Worm (Caenorhabditis elegans) whole organism, L3 larva: Measurements from ENCODE around the gene F35H10.5.

ENCODE experiments used
- R02D3.7 ChIP-seq: fragments of 150-350 bp; optimal IDR thresholded peaks from 2 replicates; lab custom pipeline; 2014; ENCODE audit warnings: missing biosample characterization, missing genetic modification characterization
- aly-2 ChIP-seq: fragments of 150-350 bp; optimal IDR thresholded peaks from 2 replicates; lab custom pipeline; 2014; ENCODE audit warnings: missing biosample characterization, missing genetic modification characterization
- ama-1 ChIP-seq: fragments of 150-350 bp; optimal IDR thresholded peaks from 2 replicates; lab custom pipeline; 2018
- ceh-16 ChIP-seq: sonication (generic microtip); optimal IDR thresholded peaks from 2 replicates; lab custom pipeline; 2017; ENCODE audit warnings: missing biosample characterization, missing genetic modification characterization
- ceh-28 ChIP-seq: fragments of 150-350 bp; optimal IDR thresholded peaks from 2 replicates; lab custom pipeline; 2014; ENCODE audit warnings: missing biosample characterization, missing genetic modification reagents, missing genetic modification characterization
- ceh-9 ChIP-seq: sonication (generic microtip); optimal IDR thresholded peaks from 2 replicates; lab custom pipeline; 2018; ENCODE audit warnings: missing biosample characterization, missing genetic modification characterization
- egl-27 ChIP-seq: sonication (generic microtip); optimal IDR thresholded peaks from 4 replicates; lab custom pipeline; 2017; ENCODE audit warnings: missing biosample characterization, missing genetic modification reagents, missing genetic modification characterization
- egl-5 ChIP-seq: fragments of 150-350 bp; optimal IDR thresholded peaks from 2 replicates; lab custom pipeline; 2017; ENCODE audit warnings: missing biosample characterization, missing genetic modification reagents, missing genetic modification characterization, inconsistent platforms
- elt-1 ChIP-seq: fragments of 150-350 bp; optimal IDR thresholded peaks from 2 replicates; lab custom pipeline; 2014; ENCODE audit warnings: missing biosample characterization, missing genetic modification characterization
- elt-2 ChIP-seq: sonication (generic microtip); optimal IDR thresholded peaks from 2 replicates; lab custom pipeline; 2016; ENCODE audit warnings: missing genetic modification reagents, mild to moderate bottlenecking, missing genetic modification characterization, missing compliant biosample characterization
- eor-1 ChIP-seq, 2 experiments: fragments of 150-350 bp; optimal IDR thresholded peaks; 2 replicates each; lab custom pipeline; 2014 to 2018; ENCODE audit warnings: missing biosample characterization in 2 of 2, missing genetic modification characterization in 2 of 2
- lsy-12 ChIP-seq: sonication (generic microtip); optimal IDR thresholded peaks from 2 replicates; lab custom pipeline; 2016; ENCODE audit warnings: mild to moderate bottlenecking, missing genetic modification characterization, missing compliant biosample characterization
- mdl-1 ChIP-seq: fragments of 150-350 bp; optimal IDR thresholded peaks from 2 replicates; lab custom pipeline; 2014; ENCODE audit warnings: missing biosample characterization, missing genetic modification characterization
- mml-1 ChIP-seq: fragments of 150-350 bp; sonication (generic microtip); optimal IDR thresholded peaks from 3 replicates; lab custom pipeline; 2014; ENCODE audit warnings: missing biosample characterization, missing genetic modification characterization
- nfya-1 ChIP-seq: sonication (generic microtip); optimal IDR thresholded peaks from 2 replicates; lab custom pipeline; 2017; ENCODE audit warnings: missing genetic modification characterization, mild to moderate bottlenecking, missing compliant biosample characterization, antibody characterized with exemption, moderate library complexity; ENCODE audit not compliant: insufficient read depth
- nhr-11 ChIP-seq: fragments of 150-350 bp; optimal IDR thresholded peaks from 2 replicates; lab custom pipeline; 2014; ENCODE audit warnings: missing biosample characterization, missing genetic modification characterization
- nhr-23 ChIP-seq: fragments of 150-350 bp; optimal IDR thresholded peaks from 2 replicates; lab custom pipeline; 2014; ENCODE audit warnings: missing biosample characterization, missing genetic modification reagents, missing genetic modification characterization
- nhr-237 ChIP-seq: fragments of 150-350 bp; optimal IDR thresholded peaks from 2 replicates; lab custom pipeline; 2014; ENCODE audit warnings: missing biosample characterization, missing genetic modification characterization
- nhr-25 ChIP-seq: sonication (generic microtip); optimal IDR thresholded peaks from 2 replicates; lab custom pipeline; 2017; ENCODE audit warnings: missing biosample characterization, missing genetic modification characterization
- nhr-43 ChIP-seq: sonication (generic microtip); optimal IDR thresholded peaks from 2 replicates; lab custom pipeline; 2016; ENCODE audit warnings: mild to moderate bottlenecking, missing genetic modification characterization, missing compliant biosample characterization; ENCODE audit not compliant: poor library complexity, severe bottlenecking
- nhr-67 ChIP-seq: fragments of 150-350 bp; optimal IDR thresholded peaks from 2 replicates; lab custom pipeline; 2014; ENCODE audit warnings: missing biosample characterization, missing genetic modification characterization
- nhr-77 ChIP-seq: fragments of 150-350 bp; optimal IDR thresholded peaks from 2 replicates; lab custom pipeline; 2014; ENCODE audit warnings: missing biosample characterization, missing genetic modification characterization
- pqm-1 ChIP-seq: fragments of 150-350 bp; optimal IDR thresholded peaks from 2 replicates; lab custom pipeline; 2017; ENCODE audit warnings: missing biosample characterization, missing genetic modification characterization, inconsistent platforms
- snpc-4 ChIP-seq: fragments of 150-350 bp; optimal IDR thresholded peaks from 2 replicates; lab custom pipeline; 2014; ENCODE audit warnings: missing biosample characterization, missing genetic modification characterization
- tbx-2 ChIP-seq: sonication (generic microtip); optimal IDR thresholded peaks from 2 replicates; lab custom pipeline; 2016; ENCODE audit warnings: mild to moderate bottlenecking, missing genetic modification characterization, missing compliant biosample characterization
- unc-39 ChIP-seq: sonication (generic microtip); optimal IDR thresholded peaks from 4 replicates; lab custom pipeline; 2017; ENCODE audit warnings: missing biosample characterization, missing genetic modification characterization
- ztf-11 ChIP-seq: fragments of 150-350 bp; optimal IDR thresholded peaks from 2 replicates; lab custom pipeline; 2014; ENCODE audit warnings: missing biosample characterization, missing genetic modification characterization
- ztf-4 ChIP-seq: fragments of 150-350 bp; optimal IDR thresholded peaks from 2 replicates; lab custom pipeline; 2014; ENCODE audit warnings: missing biosample characterization, missing genetic modification characterization

The F35H10.5 gene

ce11 chrIV:8260848-8261638, 39.5 kb upstream of the F35H10.5 start, which contains the start of gene vit-6:
vit-6 (plus strand) TSS chrIV:8261157.
- no peak for TF ChIP-seq ceh-28 (tag; lab: Kevin White, UChicago)
- TF ChIP-seq egl-5 (tag; lab: Kevin White, UChicago): no peak
- no peak for TF ChIP-seq ceh-9 (tag; lab: Kevin White, UChicago)
- TF ChIP-seq mdl-1 (tag; lab: Kevin White, UChicago): no peak
- no peak for TF ChIP-seq lsy-12 (tag; lab: Kevin White, UChicago)
- TF ChIP-seq egl-27 (tag; lab: Kevin White, UChicago): no peak
- no peak for TF ChIP-seq nhr-237 (tag; lab: Kevin White, UChicago)
- no peak for TF ChIP-seq nhr-23 (tag; lab: Kevin White, UChicago)
- TF ChIP-seq ztf-11: no peak
- TF ChIP-seq ama-1: no peak
- TF ChIP-seq nfya-1 (tag; lab: Kevin White, UChicago): no peak
- TF ChIP-seq nhr-43 (tag; lab: Kevin White, UChicago): no peak
- TF ChIP-seq unc-39 (tag; lab: Kevin White, UChicago): no peak
- no peak for TF ChIP-seq nhr-25 (tag; lab: Kevin White, UChicago)
- TF ChIP-seq, all 47 proteins: peak for 0

- TF ChIP-seq ceh-16 (tag; lab: Kevin White, UChicago) (no peak), lsy-12 (tag; lab: Kevin White, UChicago) (no peak), nhr-43 (tag; lab: Kevin White, UChicago) (no peak), nhr-77 (tag; lab: Kevin White, UChicago) (no peak), aly-2 (no peak), ceh-9 (tag; lab: Kevin White, UChicago) (no peak), elt-2 (no peak), nhr-23 (tag; lab: Kevin White, UChicago) (no peak)
Measured at ce11 chrIV:8262671-8263070, 37.9 kb upstream of the F35H10.5 start.

- no peak for TF ChIP-seq ama-1
- no peak for TF ChIP-seq pqm-1 (tag; lab: Kevin White, UChicago)
- no peak for TF ChIP-seq mml-1 (tag; lab: Kevin White, UChicago)
- no peak for TF ChIP-seq egl-5 (tag; lab: Kevin White, UChicago)
- TF ChIP-seq nhr-67: no peak
- no peak for TF ChIP-seq R02D3.7
- TF ChIP-seq ztf-4 (tag; lab: Kevin White, UChicago): no peak
- no peak for TF ChIP-seq nhr-25 (tag; lab: Kevin White, UChicago)
- no peak for TF ChIP-seq unc-39 (tag; lab: Kevin White, UChicago)
- TF ChIP-seq eor-1 (tag; optimal IDR thresholded peaks at IDR 0.05; lab: Kevin White, UChicago): no peak
- TF ChIP-seq nhr-11: no peak
- TF ChIP-seq tbx-2 (tag; lab: Kevin White, UChicago): no peak
Measured at ce11 chrIV:8266024-8266949, 34.3 kb upstream of the F35H10.5 start.

DNA sequence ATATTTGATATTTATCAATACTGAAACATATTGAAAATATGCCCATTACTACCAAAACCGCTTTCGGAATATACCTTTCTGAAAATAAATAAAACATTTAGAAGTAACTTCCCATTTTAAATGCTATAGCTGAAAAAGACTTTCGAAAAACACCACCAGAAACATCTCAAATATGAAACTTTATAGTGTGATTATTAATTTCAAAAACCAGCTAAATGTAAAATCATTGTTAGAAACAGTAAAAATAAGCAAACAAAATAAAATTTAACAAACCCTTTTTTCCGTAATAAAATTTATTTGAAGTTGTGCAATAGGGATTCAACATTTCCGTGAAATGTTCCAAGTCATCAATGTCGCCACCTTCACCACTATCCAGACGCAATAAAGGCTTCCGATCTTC, 32.5 kb upstream of the F35H10.5 start, which contains the start of the genes K07H8.5 and K07H8.8:
TSS of gene K07H8.5 (plus strand) at position 301 of the 400 bp plus-strand sequence.
TSS of gene K07H8.8 (minus strand) at position 389 of the 400 bp plus-strand sequence.
- TF ChIP-seq snpc-4 (tag; lab: Kevin White, UChicago) (no peak), ceh-28 (tag; lab: Kevin White, UChicago) (no peak), nhr-77 (tag; lab: Kevin White, UChicago) (no peak), elt-1 (tag; lab: Kevin White, UChicago) (no peak), ztf-4 (tag; lab: Kevin White, UChicago) (no peak)

ce11 chrIV:8273334-8273733, 27.2 kb upstream of the F35H10.5 start:
- TF ChIP-seq ceh-9 (tag; lab: Kevin White, UChicago) (no peak), elt-1 (tag; lab: Kevin White, UChicago) (peak; percentile 66)
- TF ChIP-seq, all 47 proteins: peak for 1
